Fruit fly (Drosophila melanogaster) whole organism, embryonic: ENCODE results near the gene CG7387.

Experiments used
- ATbp ChIP-seq: fragments of 200-800 bp; sonication (Bioruptor generic); optimal IDR thresholded peaks from 2 replicates; lab custom pipeline; 2017; ENCODE audit warnings: missing biosample characterization, mild to moderate bottlenecking, missing genetic modification characterization, missing genetic modification reagents
- Abd-B ChIP-seq: fragments of 200-800 bp; sonication (Bioruptor generic); optimal IDR thresholded peaks from 2 replicates; lab custom pipeline; 2018; ENCODE audit warnings: missing biosample characterization, mild to moderate bottlenecking, missing genetic modification characterization, moderate library complexity
- Adf1 ChIP-seq: fragments of 200-800 bp; sonication (Bioruptor generic); IDR thresholded peaks from 2 replicates; pipeline ENCODE4 v1.3.6; 2022; ENCODE audit warnings: missing biosample characterization, missing genetic modification characterization
- Antp ChIP-seq: fragments of 200-800 bp; sonication (Bioruptor generic); optimal IDR thresholded peaks from 3 replicates; lab custom pipeline; 2016; ENCODE audit warnings: missing biosample characterization, missing genetic modification characterization
- BEAF-32 ChIP-seq: fragments of 200-800 bp; sonication (Bioruptor generic); optimal IDR thresholded peaks from 3 replicates; lab custom pipeline; 2017; ENCODE audit warnings: missing biosample characterization, missing genetic modification characterization, mild to moderate bottlenecking, moderate library complexity, missing genetic modification reagents
- CG10209 ChIP-seq: fragments of 200-800 bp; sonication (Bioruptor generic); optimal IDR thresholded peaks from 3 replicates; lab custom pipeline; 2017; ENCODE audit warnings: missing biosample characterization, mild to moderate bottlenecking, missing genetic modification characterization, missing genetic modification reagents
- CG1024 ChIP-seq: fragments of 200-800 bp; sonication (Bioruptor generic); IDR thresholded peaks from 2 replicates; pipeline ENCODE4 v1.3.6; 2022; ENCODE audit warnings: missing biosample characterization, missing genetic modification characterization
- CG11456 ChIP-seq: fragments of 200-800 bp; sonication (Bioruptor generic); IDR thresholded peaks from 3 replicates; pipeline ENCODE4 v1.3.6; 2022; ENCODE audit warnings: missing biosample characterization, missing genetic modification characterization
- CG11504 ChIP-seq: fragments of 200-800 bp; sonication (Bioruptor generic); optimal IDR thresholded peaks from 3 replicates; lab custom pipeline; 2019; ENCODE audit warnings: missing biosample characterization, mild to moderate bottlenecking, missing genetic modification characterization, moderate library complexity
- CG11695 ChIP-seq: fragments of 200-800 bp; sonication (Bioruptor generic); IDR thresholded peaks from 3 replicates; pipeline ENCODE4 v1.3.6; 2022; ENCODE audit warnings: missing biosample characterization, missing genetic modification characterization
- CG12155 ChIP-seq: fragments of 200-800 bp; sonication (Bioruptor generic); optimal IDR thresholded peaks from 3 replicates; lab custom pipeline; 2016; ENCODE audit warnings: missing biosample characterization, missing genetic modification characterization
- CG12219 ChIP-seq: fragments of 200-800 bp; sonication (Bioruptor generic); optimal IDR thresholded peaks from 3 replicates; lab custom pipeline; 2018; ENCODE audit warnings: missing biosample characterization, mild to moderate bottlenecking, missing genetic modification characterization
- CG12769 ChIP-seq: fragments of 200-800 bp; sonication (Bioruptor generic); optimal IDR thresholded peaks from 2 replicates; lab custom pipeline; 2019; ENCODE audit warnings: missing biosample characterization, mild to moderate bottlenecking, missing genetic modification characterization, moderate library complexity
- CG15479 ChIP-seq: fragments of 200-800 bp; sonication (Bioruptor generic); optimal IDR thresholded peaks from 3 replicates; lab custom pipeline; 2019; ENCODE audit warnings: missing biosample characterization, mild to moderate bottlenecking, missing genetic modification characterization, moderate library complexity
- CG1647 ChIP-seq: fragments of 200-800 bp; sonication (Bioruptor generic); optimal IDR thresholded peaks from 3 replicates; lab custom pipeline; 2016; ENCODE audit warnings: missing biosample characterization, missing genetic modification characterization
- CG17359 ChIP-seq: fragments of 200-800 bp; sonication (Bioruptor generic); optimal IDR thresholded peaks from 3 replicates; lab custom pipeline; 2018; ENCODE audit warnings: missing biosample characterization, mild to moderate bottlenecking, missing genetic modification characterization, moderate library complexity
- CG17361 ChIP-seq: fragments of 200-800 bp; sonication (Bioruptor generic); IDR thresholded peaks from 3 replicates; pipeline ENCODE4 v1.3.6; 2022; ENCODE audit warnings: missing biosample characterization, missing genetic modification characterization
- CG2199 ChIP-seq: fragments of 200-800 bp; sonication (Bioruptor generic); IDR thresholded peaks from 3 replicates; pipeline ENCODE4 v1.3.6; 2022; ENCODE audit warnings: missing biosample characterization, missing genetic modification characterization
- CG30020 ChIP-seq: fragments of 200-800 bp; optimal IDR thresholded peaks from 2 replicates; lab custom pipeline; 2019; ENCODE audit warnings: missing biosample characterization, mild to moderate bottlenecking, missing genetic modification characterization, moderate library complexity
- CG30403 ChIP-seq: fragments of 200-800 bp; sonication (Bioruptor generic); optimal IDR thresholded peaks from 3 replicates; lab custom pipeline; 2016; ENCODE audit warnings: missing biosample characterization, missing genetic modification characterization
- CG34376 ChIP-seq: fragments of 200-800 bp; sonication (Bioruptor generic); optimal IDR thresholded peaks from 2 replicates; lab custom pipeline; 2018; ENCODE audit warnings: missing biosample characterization, mild to moderate bottlenecking, missing genetic modification characterization
- CG4617 ChIP-seq: fragments of 200-800 bp; sonication (Bioruptor generic); optimal IDR thresholded peaks from 3 replicates; lab custom pipeline; 2016; ENCODE audit warnings: missing biosample characterization, missing genetic modification characterization, borderline replicate concordance
- CG4730 ChIP-seq: fragments of 200-800 bp; sonication (Bioruptor generic); IDR thresholded peaks from 2 replicates; pipeline ENCODE4 v1.3.6; 2022; ENCODE audit warnings: missing biosample characterization, missing genetic modification characterization
- CG6272 ChIP-seq: fragments of 200-800 bp; sonication (Bioruptor generic); IDR thresholded peaks from 2 replicates; pipeline ENCODE4 v1.3.6; 2022; ENCODE audit warnings: missing biosample characterization, missing genetic modification characterization
- CG6765 ChIP-seq: fragments of 200-800 bp; sonication (Bioruptor generic); optimal IDR thresholded peaks from 3 replicates; lab custom pipeline; 2017; ENCODE audit warnings: missing biosample characterization, mild to moderate bottlenecking, missing genetic modification characterization
- CG7839 ChIP-seq: fragments of 200-800 bp; sonication (Bioruptor generic); optimal IDR thresholded peaks from 3 replicates; lab custom pipeline; 2018; ENCODE audit warnings: missing biosample characterization, mild to moderate bottlenecking, missing genetic modification characterization, moderate library complexity
- CG8478 ChIP-seq: fragments of >200 bp; optimal IDR thresholded peaks from 2 replicates; lab custom pipeline; 2018
- CG9817 ChIP-seq: fragments of 200-800 bp; sonication (Bioruptor generic); optimal IDR thresholded peaks from 2 replicates; lab custom pipeline; 2018; ENCODE audit warnings: missing biosample characterization, mild to moderate bottlenecking, missing genetic modification characterization, moderate library complexity
- CG9876 ChIP-seq: fragments of 200-800 bp; sonication (Bioruptor generic); optimal IDR thresholded peaks from 2 replicates; lab custom pipeline; 2016; ENCODE audit warnings: missing biosample characterization, missing genetic modification characterization
- Deaf1 ChIP-seq: fragments of 200-800 bp; optimal IDR thresholded peaks from 3 replicates; lab custom pipeline; 2019; ENCODE audit warnings: missing biosample characterization, mild to moderate bottlenecking, missing genetic modification characterization, moderate library complexity
- Dll ChIP-seq: fragments of 200-800 bp; sonication (Bioruptor generic); IDR thresholded peaks from 4 replicates; pipeline ENCODE4 v1.3.6; 2022; ENCODE audit warnings: missing biosample characterization, missing genetic modification characterization; ENCODE audit not compliant: partially characterized antibody
- Drgx ChIP-seq: fragments of 200-800 bp; sonication (Bioruptor generic); IDR thresholded peaks from 2 replicates; pipeline ENCODE4 v1.3.6; 2022; ENCODE audit warnings: missing biosample characterization, missing genetic modification characterization
- ERR ChIP-seq: fragments of 200-800 bp; sonication (Bioruptor generic); optimal IDR thresholded peaks from 2 replicates; lab custom pipeline; 2016; ENCODE audit warnings: missing biosample characterization, missing genetic modification characterization
- Elba2 ChIP-seq: fragments of 200-800 bp; sonication (Bioruptor generic); optimal IDR thresholded peaks from 3 replicates; lab custom pipeline; 2016; ENCODE audit warnings: missing biosample characterization, missing genetic modification characterization
- Side ChIP-seq: fragments of 200-800 bp; sonication (Bioruptor generic); optimal IDR thresholded peaks from 2 replicates; lab custom pipeline; 2016; ENCODE audit warnings: missing biosample characterization, missing genetic modification characterization
- Usf ChIP-seq: fragments of 200-800 bp; sonication (Bioruptor generic); optimal IDR thresholded peaks from 2 replicates; lab custom pipeline; 2017; ENCODE audit warnings: missing genotype, missing biosample characterization, missing genetic modification characterization
- crol ChIP-seq: fragments of 200-800 bp; sonication (Bioruptor generic); IDR thresholded peaks from 2 replicates; pipeline ENCODE4 v1.3.6; 2022; ENCODE audit warnings: missing biosample characterization, missing genetic modification characterization
- danr ChIP-seq: fragments of 200-800 bp; sonication (Bioruptor generic); IDR thresholded peaks from 2 replicates; pipeline ENCODE4 v1.3.6; 2022; ENCODE audit warnings: missing biosample characterization, missing genetic modification characterization
- eve ChIP-seq, 2 experiments: fragments of >200 bp; optimal IDR thresholded peaks; 2 replicates each; lab custom pipeline; 2017; ENCODE audit warnings: missing biosample characterization in 2 of 2, missing genetic modification characterization in 2 of 2
- exex ChIP-seq: fragments of 200-800 bp; sonication (Bioruptor generic); optimal IDR thresholded peaks from 4 replicates; lab custom pipeline; 2018; ENCODE audit warnings: missing biosample characterization, mild to moderate bottlenecking, missing genetic modification characterization, moderate library complexity
- eyg ChIP-seq: fragments of 200-800 bp; sonication (Bioruptor generic); optimal IDR thresholded peaks from 3 replicates; lab custom pipeline; 2016; ENCODE audit warnings: missing biosample characterization, missing genetic modification characterization
- fru ChIP-seq: fragments of >200 bp; optimal IDR thresholded peaks from 2 replicates; lab custom pipeline; 2017
- gfzf ChIP-seq: fragments of 200-800 bp; sonication (Bioruptor generic); optimal IDR thresholded peaks from 2 replicates; lab custom pipeline; 2016; ENCODE audit warnings: missing biosample characterization, mild to moderate bottlenecking, missing genetic modification characterization, moderate library complexity
- her ChIP-seq: fragments of 200-800 bp; sonication (Bioruptor generic); optimal IDR thresholded peaks from 2 replicates; lab custom pipeline; 2016; ENCODE audit warnings: missing biosample characterization, missing genetic modification characterization
- insv ChIP-seq, 2 experiments: fragments of 200-800 bp; sonication (Bioruptor generic); optimal IDR thresholded peaks; 3 replicates each; lab custom pipeline; 2016 to 2018; ENCODE audit warnings: missing biosample characterization in 2 of 2, missing genetic modification characterization in 2 of 2
- jing ChIP-seq: fragments of 200-800 bp; sonication (Bioruptor generic); optimal IDR thresholded peaks from 2 replicates; lab custom pipeline; 2018; ENCODE audit warnings: missing biosample characterization, mild to moderate bottlenecking, missing genetic modification characterization
- nerfin-2 ChIP-seq: fragments of 200-800 bp; sonication (Bioruptor generic); IDR thresholded peaks from 2 replicates; pipeline ENCODE4 v1.3.6; 2022; ENCODE audit warnings: missing biosample characterization, missing genetic modification characterization; ENCODE audit not compliant: partially characterized antibody
- p53 ChIP-seq: fragments of 200-800 bp; sonication (Bioruptor generic); optimal IDR thresholded peaks from 2 replicates; lab custom pipeline; 2016; ENCODE audit warnings: missing biosample characterization, missing genetic modification characterization
- pzg ChIP-seq: fragments of 200-800 bp; sonication (Bioruptor generic); optimal IDR thresholded peaks from 3 replicates; lab custom pipeline; 2018; ENCODE audit warnings: missing biosample characterization, mild to moderate bottlenecking, missing genetic modification characterization, moderate library complexity
- rib ChIP-seq: fragments of 200-800 bp; sonication (Bioruptor generic); IDR thresholded peaks from 2 replicates; pipeline ENCODE4 v1.3.6; 2022; ENCODE audit warnings: missing biosample characterization, missing genetic modification characterization
- sens-2 ChIP-seq: fragments of 200-800 bp; sonication (Bioruptor generic); IDR thresholded peaks from 2 replicates; pipeline ENCODE4 v1.3.6; 2022; ENCODE audit warnings: missing biosample characterization, missing genetic modification characterization
- zen ChIP-seq: fragments of 200-800 bp; sonication (Bioruptor generic); optimal IDR thresholded peaks from 3 replicates; lab custom pipeline; 2018; ENCODE audit warnings: missing biosample characterization, mild to moderate bottlenecking, missing genetic modification characterization, moderate library complexity

Gene CG7387

DNA sequence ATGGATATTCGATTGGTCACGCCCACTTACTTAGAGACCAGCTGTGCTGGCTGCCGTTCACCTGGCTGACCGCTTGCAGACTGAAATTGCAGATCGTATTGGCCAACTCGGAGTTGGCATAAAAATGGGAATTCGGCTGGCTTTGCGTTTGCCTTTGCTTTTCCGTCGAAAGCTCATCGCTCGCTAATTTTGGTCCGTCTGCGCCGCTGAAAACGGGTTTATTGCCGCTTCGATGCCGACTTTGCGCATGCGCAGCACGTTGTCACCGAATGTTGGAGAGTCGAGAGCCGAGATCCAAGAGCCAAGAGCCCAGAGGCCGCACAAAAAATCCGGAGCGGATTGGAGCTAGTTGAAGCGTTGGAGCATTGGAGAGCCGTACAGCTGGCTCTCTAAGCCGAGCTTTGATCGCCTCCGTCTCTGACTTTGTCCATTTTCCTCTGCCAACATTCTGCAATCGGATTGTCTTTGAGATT, 41.2 kb downstream of the CG7387 start, which contains the start of gene CG13676 (continued):
- TF ChIP-seq CG1647 (GFP tag; lab: Kevin White, UChicago): no peak
- no peak for TF ChIP-seq CG1024 (GFP tag; lab: Robert Waterston, UW)
- TF ChIP-seq danr (GFP tag; lab: Robert Waterston, UW): no peak
- TF ChIP-seq CG9817 (tag; lab: Kevin White, UChicago): no peak
- no peak for TF ChIP-seq her
- TF ChIP-seq jing (GFP tag; lab: Kevin White, UChicago): no peak
- no peak for TF ChIP-seq Abd-B (GFP tag; lab: Kevin White, UChicago)
- TF ChIP-seq Usf (GFP tag; lab: Kevin White, UChicago): no peak
- no peak for TF ChIP-seq Side (GFP tag; lab: Kevin White, UChicago)
- TF ChIP-seq CG4617 (GFP tag; lab: Kevin White, UChicago): no peak
- TF ChIP-seq Adf1 (GFP tag; lab: Robert Waterston, UW): peak; percentile 45; the same call in 1 of the 2 replicates
- no peak for TF ChIP-seq crol (GFP tag; lab: Robert Waterston, UW)
- no peak for TF ChIP-seq exex (tag; lab: Kevin White, UChicago)
- no peak for TF ChIP-seq CG7839 (tag; lab: Kevin White, UChicago)
- TF ChIP-seq Antp (GFP tag; lab: Kevin White, UChicago): no peak
- no peak for TF ChIP-seq CG17361 (GFP tag; lab: Robert Waterston, UW)
- TF ChIP-seq ERR (GFP tag; lab: Kevin White, UChicago): no peak
- no peak for TF ChIP-seq nerfin-2 (GFP tag; lab: Robert Waterston, UW)
- no peak for TF ChIP-seq CG9876 (GFP tag; lab: Kevin White, UChicago)
- TF ChIP-seq CG30403 (GFP tag; lab: Kevin White, UChicago): no peak
- no peak for TF ChIP-seq CG11456 (GFP tag; lab: Robert Waterston, UW)
- TF ChIP-seq CG4730: no peak
- TF ChIP-seq eyg: no peak
- no peak for TF ChIP-seq sens-2 (GFP tag; lab: Robert Waterston, UW)
- peak; percentile 45 for TF ChIP-seq Deaf1 (tag; lab: Kevin White, UChicago)
- TF ChIP-seq pzg (GFP tag; lab: Kevin White, UChicago): no peak
- TF ChIP-seq CG12769 (tag; lab: Kevin White, UChicago): peak; percentile 58
- no peak for TF ChIP-seq CG34376
- TF ChIP-seq fru (lab: Kevin White, UChicago): no peak
- TF ChIP-seq Drgx: no peak
- no peak for TF ChIP-seq CG12219 (GFP tag; lab: Kevin White, UChicago)
- TF ChIP-seq Dll (GFP tag; lab: Robert Waterston, UW): 0 out of 4 replicates have a peak, but pooled peaks have one; percentile 16
- no peak for TF ChIP-seq gfzf
- no peak for TF ChIP-seq CG10209 (GFP tag; lab: Kevin White, UChicago)
- TF ChIP-seq eve (GFP tag; optimal IDR thresholded peaks at IDR 0.05; lab: Kevin White, UChicago): no peak
- peak; percentile 44; the same call in 1 of the 2 replicates for TF ChIP-seq rib (GFP tag; lab: Robert Waterston, UW)
- TF ChIP-seq CG11504: no peak
- TF ChIP-seq CG15479 (GFP tag; lab: Kevin White, UChicago): no peak
- no peak for TF ChIP-seq CG2199 (GFP tag; lab: Robert Waterston, UW)
- no peak for TF ChIP-seq CG30020 (tag; lab: Kevin White, UChicago)
- TF ChIP-seq CG11695 (GFP tag; lab: Robert Waterston, UW): no peak
- TF ChIP-seq insv (GFP tag; optimal IDR thresholded peaks at IDR 0.05; lab: Kevin White, UChicago): no peak
- TF ChIP-seq CG6765 (GFP tag; lab: Kevin White, UChicago): no peak
- TF ChIP-seq Elba2 (GFP tag; lab: Kevin White, UChicago): no peak
- TF ChIP-seq CG8478 (lab: Kevin White, UChicago): no peak
- peak; percentile 13 for TF ChIP-seq ATbp (GFP tag; lab: Kevin White, UChicago)
- TF ChIP-seq CG12155 (GFP tag; lab: Kevin White, UChicago): no peak
- TF ChIP-seq p53: no peak
- TF ChIP-seq BEAF-32 (GFP tag; lab: Kevin White, UChicago): no peak
- TF ChIP-seq CG6272 (GFP tag; lab: Robert Waterston, UW): no peak
- TF ChIP-seq zen (tag; lab: Kevin White, UChicago): no peak
- no peak for TF ChIP-seq CG17359
